Fruit fly (Drosophila melanogaster) whole organism, embryonic: ENCODE measurements around the gene IA-2.

Experiments
- Adf1 ChIP-seq: fragments of 200-800 bp; sonication (Bioruptor generic); IDR thresholded peaks from 2 replicates; pipeline ENCODE4 v1.3.6; 2022; ENCODE audit warnings: missing biosample characterization, missing genetic modification characterization
- C15 ChIP-seq: fragments of 200-800 bp; sonication (Bioruptor generic); IDR thresholded peaks from 3 replicates; pipeline ENCODE4 v1.3.6; 2022; ENCODE audit warnings: missing biosample characterization, missing genetic modification characterization
- CG10366 ChIP-seq: fragments of 200-800 bp; sonication (Bioruptor generic); IDR thresholded peaks from 2 replicates; pipeline ENCODE4 v1.3.6; 2022; ENCODE audit warnings: missing biosample characterization, missing genetic modification characterization
- CG12071 ChIP-seq: fragments of 200-800 bp; sonication (Bioruptor generic); optimal IDR thresholded peaks from 3 replicates; lab custom pipeline; 2018; ENCODE audit warnings: missing biosample characterization, mild to moderate bottlenecking, missing genetic modification characterization
- CG12219 ChIP-seq: fragments of 200-800 bp; sonication (Bioruptor generic); optimal IDR thresholded peaks from 3 replicates; lab custom pipeline; 2018; ENCODE audit warnings: missing biosample characterization, mild to moderate bottlenecking, missing genetic modification characterization
- CG12942 ChIP-seq: fragments of 200-800 bp; sonication (Bioruptor generic); optimal IDR thresholded peaks from 3 replicates; lab custom pipeline; 2016; ENCODE audit warnings: missing biosample characterization, missing genetic modification characterization
- CG13123 ChIP-seq: fragments of 200-800 bp; sonication (Bioruptor generic); optimal IDR thresholded peaks from 2 replicates; lab custom pipeline; 2016; ENCODE audit warnings: missing biosample characterization, missing genetic modification characterization
- CG13287 ChIP-seq: fragments of 200-800 bp; sonication (Bioruptor generic); IDR thresholded peaks from 2 replicates; pipeline ENCODE4 v1.3.6; 2022; ENCODE audit warnings: missing biosample characterization, missing genetic modification characterization; ENCODE audit not compliant: partially characterized antibody
- CG14014 ChIP-seq: fragments of 200-800 bp; sonication (Bioruptor generic); IDR thresholded peaks from 2 replicates; pipeline ENCODE4 v1.3.6; 2022; ENCODE audit warnings: missing biosample characterization, missing genetic modification characterization
- CG16779 ChIP-seq: fragments of 200-800 bp; sonication (Bioruptor generic); IDR thresholded peaks from 2 replicates; pipeline ENCODE4 v1.3.6; 2022; ENCODE audit warnings: missing biosample characterization, missing genetic modification characterization
- CG16813 ChIP-seq: fragments of 200-800 bp; sonication (Bioruptor generic); IDR thresholded peaks from 3 replicates; pipeline ENCODE4 v1.3.6; 2022; ENCODE audit warnings: missing biosample characterization, missing genetic modification characterization; ENCODE audit not compliant: partially characterized antibody
- CG17912 ChIP-seq: fragments of 200-800 bp; sonication (Bioruptor generic); optimal IDR thresholded peaks from 2 replicates; lab custom pipeline; 2018; ENCODE audit warnings: missing biosample characterization, mild to moderate bottlenecking, missing genetic modification characterization
- CG18599 ChIP-seq: fragments of 200-800 bp; sonication (Bioruptor generic); optimal IDR thresholded peaks from 3 replicates; lab custom pipeline; 2017; ENCODE audit warnings: missing biosample characterization, missing genetic modification characterization, mild to moderate bottlenecking, moderate library complexity, missing genetic modification reagents
- CG2712 ChIP-seq: fragments of 200-800 bp; optimal IDR thresholded peaks from 3 replicates; lab custom pipeline; 2019; ENCODE audit warnings: missing biosample characterization, mild to moderate bottlenecking, missing genetic modification characterization, moderate library complexity
- CG30020 ChIP-seq: fragments of 200-800 bp; optimal IDR thresholded peaks from 2 replicates; lab custom pipeline; 2019; ENCODE audit warnings: missing biosample characterization, mild to moderate bottlenecking, missing genetic modification characterization, moderate library complexity
- CG30403 ChIP-seq: fragments of 200-800 bp; sonication (Bioruptor generic); optimal IDR thresholded peaks from 3 replicates; lab custom pipeline; 2016; ENCODE audit warnings: missing biosample characterization, missing genetic modification characterization
- CG3163 ChIP-seq: fragments of 200-800 bp; sonication (Bioruptor generic); optimal IDR thresholded peaks from 3 replicates; lab custom pipeline; 2016; ENCODE audit warnings: missing biosample characterization, missing genetic modification characterization
- CG3407 ChIP-seq: fragments of 200-800 bp; sonication (Bioruptor generic); optimal IDR thresholded peaks from 2 replicates; lab custom pipeline; 2018; ENCODE audit warnings: missing biosample characterization, mild to moderate bottlenecking, missing genetic modification characterization
- CG3838 ChIP-seq: fragments of 200-800 bp; sonication (Bioruptor generic); optimal IDR thresholded peaks from 3 replicates; lab custom pipeline; 2016; ENCODE audit warnings: missing biosample characterization, missing genetic modification characterization
- CG4424 ChIP-seq: fragments of 200-800 bp; sonication (Bioruptor generic); optimal IDR thresholded peaks from 3 replicates; lab custom pipeline; 2016; ENCODE audit warnings: missing biosample characterization, missing genetic modification characterization
- CG4707 ChIP-seq: fragments of 200-800 bp; sonication (Bioruptor generic); optimal IDR thresholded peaks from 2 replicates; lab custom pipeline; 2018; ENCODE audit warnings: missing biosample characterization, mild to moderate bottlenecking, missing genetic modification characterization, moderate library complexity
- CG7987 ChIP-seq: fragments of 200-800 bp; sonication (Bioruptor generic); optimal IDR thresholded peaks from 2 replicates; lab custom pipeline; 2018; ENCODE audit warnings: missing biosample characterization, mild to moderate bottlenecking, missing genetic modification characterization, moderate library complexity
- CG8924 ChIP-seq: fragments of 200-800 bp; optimal IDR thresholded peaks from 3 replicates; lab custom pipeline; 2019; ENCODE audit warnings: missing biosample characterization, mild to moderate bottlenecking, missing genetic modification characterization, moderate library complexity
- CHES-1-like ChIP-seq: fragments of 200-800 bp; sonication (Bioruptor generic); optimal IDR thresholded peaks from 2 replicates; lab custom pipeline; 2016; ENCODE audit warnings: missing biosample characterization, missing genetic modification characterization
- Camta ChIP-seq: fragments of 200-800 bp; sonication (Bioruptor generic); optimal IDR thresholded peaks from 2 replicates; lab custom pipeline; 2016; ENCODE audit warnings: missing biosample characterization, missing genetic modification characterization
- CkIIα-i1 ChIP-seq: fragments of 200-800 bp; sonication (Bioruptor generic); IDR thresholded peaks from 2 replicates; pipeline ENCODE4 v1.3.6; 2022; ENCODE audit warnings: missing biosample characterization, missing genetic modification characterization
- Dbx ChIP-seq: fragments of 200-800 bp; sonication (Bioruptor generic); IDR thresholded peaks from 3 replicates; pipeline ENCODE4 v1.3.6; 2022; ENCODE audit warnings: missing biosample characterization, missing genetic modification characterization
- Deaf1 ChIP-seq: fragments of 200-800 bp; optimal IDR thresholded peaks from 3 replicates; lab custom pipeline; 2019; ENCODE audit warnings: missing biosample characterization, mild to moderate bottlenecking, missing genetic modification characterization, moderate library complexity
- Doc3 ChIP-seq: fragments of 200-800 bp; sonication (Bioruptor generic); IDR thresholded peaks from 3 replicates; pipeline ENCODE4 v1.3.6; 2022; ENCODE audit warnings: missing biosample characterization, missing genetic modification characterization; ENCODE audit not compliant: partially characterized antibody
- Gug ChIP-seq: fragments of 200-800 bp; sonication (Bioruptor generic); IDR thresholded peaks from 4 replicates; pipeline ENCODE4 v1.3.6; 2022; ENCODE audit warnings: missing biosample characterization, missing genetic modification characterization
- Max ChIP-seq: fragments of 200-800 bp; sonication (Bioruptor generic); optimal IDR thresholded peaks from 2 replicates; lab custom pipeline; 2016; ENCODE audit warnings: missing biosample characterization, mild to moderate bottlenecking, missing genetic modification characterization
- NfI ChIP-seq: fragments of 200-800 bp; sonication (Bioruptor generic); optimal IDR thresholded peaks from 3 replicates; lab custom pipeline; 2018; ENCODE audit warnings: missing biosample characterization, mild to moderate bottlenecking, missing genetic modification characterization, moderate library complexity
- Trl ChIP-seq, 3 experiments: fragments of >200 bp in 2 of 3; fragments of 200-800 bp in 1 of 3; sonication (Bioruptor generic) in 1 of 3; optimal IDR thresholded peaks; 2 replicates in 1 of 3; 3 replicates in 2 of 3; lab custom pipeline; 2016 to 2017; ENCODE audit warnings: missing biosample characterization in 1 of 3, missing genetic modification characterization in 1 of 3
- ase ChIP-seq: fragments of 200-800 bp; sonication (Bioruptor generic); IDR thresholded peaks from 3 replicates; pipeline ENCODE4 v1.3.6; 2022; ENCODE audit warnings: missing biosample characterization, missing genetic modification characterization
- ci ChIP-seq: fragments of 200-800 bp; sonication (Bioruptor generic); IDR thresholded peaks from 3 replicates; pipeline ENCODE4 v1.3.6; 2022; ENCODE audit warnings: missing biosample characterization, missing genetic modification characterization
- crol ChIP-seq: fragments of 200-800 bp; sonication (Bioruptor generic); IDR thresholded peaks from 2 replicates; pipeline ENCODE4 v1.3.6; 2022; ENCODE audit warnings: missing biosample characterization, missing genetic modification characterization
- crp ChIP-seq, 2 experiments: fragments of 200-800 bp; sonication (Bioruptor generic); optimal IDR thresholded peaks; 2 replicates in 1 of 2; 3 replicates in 1 of 2; lab custom pipeline; 2017; ENCODE audit warnings: missing biosample characterization in 2 of 2, missing genetic modification characterization in 2 of 2, mild to moderate bottlenecking in 1 of 2, moderate library complexity in 1 of 2
- fd102C ChIP-seq: fragments of 200-800 bp; sonication (Bioruptor generic); optimal IDR thresholded peaks from 2 replicates; lab custom pipeline; 2018; ENCODE audit warnings: missing biosample characterization, mild to moderate bottlenecking, missing genetic modification characterization, moderate library complexity
- fd3F ChIP-seq: fragments of 200-800 bp; sonication (Bioruptor generic); optimal IDR thresholded peaks from 2 replicates; lab custom pipeline; 2018; ENCODE audit warnings: missing biosample characterization, mild to moderate bottlenecking, missing genetic modification characterization, moderate library complexity
- ftz-f1 ChIP-seq: fragments of 200-800 bp; sonication (Bioruptor generic); optimal IDR thresholded peaks from 2 replicates; lab custom pipeline; 2016; ENCODE audit warnings: missing biosample characterization, missing genetic modification characterization
- gfzf ChIP-seq: fragments of 200-800 bp; sonication (Bioruptor generic); optimal IDR thresholded peaks from 2 replicates; lab custom pipeline; 2016; ENCODE audit warnings: missing biosample characterization, mild to moderate bottlenecking, missing genetic modification characterization, moderate library complexity
- gsb-n ChIP-seq: fragments of 200-800 bp; sonication (Bioruptor generic); optimal IDR thresholded peaks from 3 replicates; lab custom pipeline; 2018; ENCODE audit warnings: missing biosample characterization, mild to moderate bottlenecking, missing genetic modification characterization
- ham ChIP-seq: fragments of 200-800 bp; sonication (Bioruptor generic); IDR thresholded peaks from 2 replicates; pipeline ENCODE4 v1.3.6; 2022; ENCODE audit warnings: missing biosample characterization, missing genetic modification characterization
- hkb ChIP-seq, 2 experiments: fragments of 200-800 bp in 1 of 2; fragments of >200 bp in 1 of 2; sonication (Bioruptor generic) in 1 of 2; IDR thresholded peaks in 1 of 2; optimal IDR thresholded peaks in 1 of 2; 2 replicates each; pipeline versions ENCODE4 v1.3.6 to Lab custom; 2017 to 2022; ENCODE audit warnings: missing biosample characterization in 1 of 2, missing genetic modification characterization in 1 of 2
- mam ChIP-seq: fragments of 200-800 bp; sonication (Bioruptor generic); optimal IDR thresholded peaks from 3 replicates; lab custom pipeline; 2016; ENCODE audit warnings: missing biosample characterization, missing genetic modification characterization
- mirr ChIP-seq: fragments of 200-800 bp; sonication (Bioruptor generic); optimal IDR thresholded peaks from 3 replicates; lab custom pipeline; 2018; ENCODE audit warnings: missing biosample characterization, mild to moderate bottlenecking, missing genetic modification characterization
- salm ChIP-seq: fragments of 200-800 bp; sonication (Bioruptor generic); optimal IDR thresholded peaks from 2 replicates; lab custom pipeline; 2018; ENCODE audit warnings: missing biosample characterization, mild to moderate bottlenecking, missing genetic modification characterization
- sens ChIP-seq: fragments of 200-800 bp; sonication (Bioruptor generic); peaks from one replicate; lab custom pipeline; 2016; ENCODE audit warnings: missing biosample characterization, missing genetic modification characterization
- sim ChIP-seq: fragments of 200-800 bp; sonication (Bioruptor generic); IDR thresholded peaks from 2 replicates; pipeline ENCODE4 v1.3.6; 2022; ENCODE audit warnings: missing biosample characterization, missing genetic modification characterization
- unc-4 ChIP-seq: fragments of 200-800 bp; sonication (Bioruptor generic); IDR thresholded peaks from 2 replicates; pipeline ENCODE4 v1.3.6; 2022; ENCODE audit warnings: missing biosample characterization, missing genetic modification characterization; ENCODE audit not compliant: partially characterized antibody
- vvl ChIP-seq: fragments of 200-800 bp; sonication (Bioruptor generic); IDR thresholded peaks from 2 replicates; pipeline ENCODE4 v1.3.6; 2022; ENCODE audit warnings: missing biosample characterization, missing genetic modification characterization

IA-2 gene

dm6 chr2L:1082668-1083067, 34.8 kb upstream of the IA-2 start:
- no peak for TF ChIP-seq CG10366 (GFP tag; lab: Robert Waterston, UW)
- TF ChIP-seq CG14014 = 0 out of 2 replicates have a peak, but pooled peaks have one; percentile 9
- no peak for TF ChIP-seq CG16813 (GFP tag; lab: Robert Waterston, UW)
- TF ChIP-seq CG17912 = no peak
- TF ChIP-seq Doc3 (GFP tag; lab: Robert Waterston, UW) = 0 out of 3 replicates have a peak, but pooled peaks have one; percentile 10
- no peak for TF ChIP-seq CG4424 (GFP tag; lab: Kevin White, UChicago)
- TF ChIP-seq crp (GFP tag; optimal IDR thresholded peaks at IDR 0.05; lab: Kevin White, UChicago) = no peak
- no peak for TF ChIP-seq crol (GFP tag; lab: Robert Waterston, UW)
- TF ChIP-seq CG3407 (GFP tag; lab: Kevin White, UChicago) = no peak
- no peak for TF ChIP-seq CG12219
- TF ChIP-seq mirr = no peak
- TF ChIP-seq Max (GFP tag; lab: Kevin White, UChicago) = no peak
- TF ChIP-seq CG30020 (tag; lab: Kevin White, UChicago) = no peak
- no peak for TF ChIP-seq ftz-f1 (GFP tag; lab: Kevin White, UChicago)
- TF ChIP-seq gfzf = no peak
- peak; percentile 34 to 60 for TF ChIP-seq Trl (optimal IDR thresholded peaks at IDR 0.05; lab: Kevin White, UChicago)
- no peak for TF ChIP-seq Trl (GFP tag; optimal IDR thresholded peaks at IDR 0.05; lab: Kevin White, UChicago)
- TF ChIP-seq CG3838 = no peak
- no peak for TF ChIP-seq fd3F (GFP tag; lab: Kevin White, UChicago)
- no peak for TF ChIP-seq CG16779 (GFP tag; lab: Robert Waterston, UW)
- TF ChIP-seq ase = no peak
- no peak for TF ChIP-seq CG3163
- no peak for TF ChIP-seq mam
- peak; percentile 29; the same call in 1 of the 2 replicates for TF ChIP-seq CG13287
- no peak for TF ChIP-seq CkIIα-i1 (GFP tag; lab: Robert Waterston, UW)
- TF ChIP-seq NfI = no peak
- TF ChIP-seq fd102C = no peak
- TF ChIP-seq CG12071 (GFP tag; lab: Kevin White, UChicago) = no peak
- no peak for TF ChIP-seq hkb (optimal IDR thresholded peaks at IDR 0.05; lab: Kevin White, UChicago)
- TF ChIP-seq hkb (GFP tag; IDR thresholded peaks at IDR 0.05; lab: Robert Waterston, UW) = no peak
- TF ChIP-seq Camta (GFP tag; lab: Kevin White, UChicago) = no peak
- TF ChIP-seq CG7987 (GFP tag; lab: Kevin White, UChicago) = no peak
- no peak for TF ChIP-seq salm (tag; lab: Kevin White, UChicago)
- TF ChIP-seq vvl = no peak
- no peak for TF ChIP-seq CG13123 (GFP tag; lab: Kevin White, UChicago)
- TF ChIP-seq CG30403 (GFP tag; lab: Kevin White, UChicago) = no peak
- no peak for TF ChIP-seq sens
- TF ChIP-seq Gug (GFP tag; lab: Robert Waterston, UW) = no peak
- peak; percentile 85 for TF ChIP-seq Adf1
- TF ChIP-seq CG18599 (GFP tag; lab: Kevin White, UChicago) = no peak
- TF ChIP-seq CG4707 (GFP tag; lab: Kevin White, UChicago) = no peak
- TF ChIP-seq CHES-1-like = no peak
- no peak for TF ChIP-seq CG8924 (tag; lab: Kevin White, UChicago)
- TF ChIP-seq ham (GFP tag; lab: Robert Waterston, UW) = no peak
- TF ChIP-seq gsb-n (tag; lab: Kevin White, UChicago) = no peak
- TF ChIP-seq Dbx (GFP tag; lab: Robert Waterston, UW) = no peak
- TF ChIP-seq CG2712 (tag; lab: Kevin White, UChicago) = no peak
- no peak for TF ChIP-seq ci (GFP tag; lab: Robert Waterston, UW)
- peak; percentile 68 for TF ChIP-seq Deaf1
- no peak for TF ChIP-seq CG12942
- TF ChIP-seq C15 (GFP tag; lab: Robert Waterston, UW) = no peak
- no peak for TF ChIP-seq sim
- no peak for TF ChIP-seq unc-4 (GFP tag; lab: Robert Waterston, UW)
